Worm (Caenorhabditis elegans): ENCODE results near the gene K07C11.8.

K07C11.8 gene

DNA sequence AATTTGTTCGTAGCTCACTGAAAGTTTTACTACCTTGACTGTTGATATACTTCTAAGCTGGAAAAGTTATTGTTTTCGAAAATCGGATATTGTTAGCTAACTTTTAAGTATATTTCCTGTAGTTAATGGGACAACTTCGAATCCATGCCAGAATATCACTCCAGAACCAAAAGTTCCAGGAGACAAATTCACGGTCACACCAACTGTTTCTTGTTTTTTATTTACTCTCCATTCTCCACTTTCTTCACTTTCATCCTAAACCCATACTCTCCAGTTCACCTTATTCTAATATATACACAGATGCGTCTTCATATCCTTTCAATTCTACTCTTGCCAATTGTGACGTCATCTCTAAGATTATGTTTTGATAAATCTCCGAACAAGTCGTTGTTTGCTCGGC, 41.3 kb upstream of the K07C11.8 start, which contains the start of gene C16D9.1:
Gene C16D9.1 (plus strand): TSS at position 301 of the 400 bp plus-strand sequence.
- no peak for TF ChIP-seq unc-42 (tag; optimal IDR thresholded peaks at IDR 0.05)
- no peak for TF ChIP-seq ceh-45 (GFP tag; IDR thresholded peaks at IDR 0.05)

- TF ChIP-seq unc-42 (tag; optimal IDR thresholded peaks at IDR 0.05) (peak; percentile 30), pat-9 (tag; optimal IDR thresholded peaks at IDR 0.05) (no peak)
Observed at ce11 chrV:8254973-8255372, 37.3 kb upstream of the K07C11.8 start.

- TF ChIP-seq C38D4.7 (GFP tag; optimal IDR thresholded peaks at IDR 0.05) (no peak), unc-42 (tag; optimal IDR thresholded peaks at IDR 0.05) (peak; percentile 97)
Observed at ce11 chrV:8253946-8254345, 36.3 kb upstream of the K07C11.8 start.

DNA sequence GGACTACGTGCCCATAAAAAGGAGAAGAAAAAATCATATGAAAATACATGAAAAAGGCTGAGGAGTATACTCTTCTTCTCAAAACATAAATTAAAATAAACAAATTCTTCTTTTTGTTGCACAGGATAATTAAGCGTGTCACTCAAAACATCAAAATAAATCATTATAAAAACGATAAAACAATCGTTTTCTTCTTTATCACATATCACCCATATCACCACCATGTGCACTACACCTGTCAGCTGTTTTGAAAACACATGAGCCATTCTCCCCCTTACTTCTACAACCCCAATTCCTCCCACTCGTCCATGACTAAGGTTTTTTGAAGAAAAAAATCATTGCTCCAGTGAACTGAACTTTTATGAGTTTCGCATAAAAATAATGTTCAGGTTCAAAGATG, 34.8 kb upstream of the K07C11.8 start:
- TF ChIP-seq ceh-24 (tag; optimal IDR thresholded peaks at IDR 0.05) (no peak), unc-55 (GFP tag; optimal IDR thresholded peaks at IDR 0.05) (peak; percentile 43)

- TF ChIP-seq ceh-31 (tag; optimal IDR thresholded peaks at IDR 0.05) (no peak), sdc-2 (tag; optimal IDR thresholded peaks at IDR 0.05) (no peak), T23F11.4 (GFP tag; optimal IDR thresholded peaks at IDR 0.05) (no peak), syd-9 (tag; optimal IDR thresholded peaks at IDR 0.05) (no peak), odd-2 (tag; optimal IDR thresholded peaks at IDR 0.05) (no peak), ama-1 (optimal IDR thresholded peaks at IDR 0.05) (no peak), lim-6 (tag; optimal IDR thresholded peaks at IDR 0.05) (no peak), C08G9.2 (tag; optimal IDR thresholded peaks at IDR 0.05) (no peak), fax-1 (tag; optimal IDR thresholded peaks at IDR 0.05) (no peak), pha-2 (tag; optimal IDR thresholded peaks at IDR 0.05) (no peak), lin-11 (tag; optimal IDR thresholded peaks at IDR 0.05) (no peak), ceh-6 (GFP tag; optimal IDR thresholded peaks at IDR 0.05) (no peak), elt-2 (tag; optimal IDR thresholded peaks at IDR 0.05) (no peak), Y22D7AL.16 (tag; optimal IDR thresholded peaks at IDR 0.05) (no peak), ahr-1 (tag; optimal IDR thresholded peaks at IDR 0.05) (no peak), K02D7.2 (tag; optimal IDR thresholded peaks at IDR 0.05) (no peak), ttx-3 (tag; optimal IDR thresholded peaks at IDR 0.05) (no peak), K09A11.1 (tag; optimal IDR thresholded peaks at IDR 0.05; ENCODE audit: insufficient read depth) (no peak), mec-3 (tag; optimal IDR thresholded peaks at IDR 0.05; ENCODE audit: borderline replicate concordance) (no peak)
Observed at ce11 chrV:8251075-8251474, 33.4 kb upstream of the K07C11.8 start.

DNA sequence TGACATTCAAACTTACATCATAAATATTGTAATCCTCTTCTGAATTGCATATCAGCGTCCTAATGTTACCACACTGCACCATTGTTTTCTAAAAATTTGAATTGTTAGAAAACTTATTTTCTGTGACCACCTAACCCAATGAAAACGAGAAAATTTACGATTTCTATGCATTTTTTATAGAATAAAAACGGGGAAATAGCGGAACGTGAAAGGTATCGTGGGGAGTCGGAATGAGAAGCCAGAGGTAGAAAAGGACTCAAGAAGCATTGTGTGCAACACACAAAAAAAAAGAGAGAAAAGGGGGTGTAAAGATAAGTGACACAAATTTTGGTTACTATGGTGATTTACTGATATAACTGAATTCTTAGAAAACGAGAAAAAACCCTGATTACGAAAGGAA, 32.5 kb upstream of the K07C11.8 start, which contains the start of gene C16D9.6:
Gene C16D9.6 (minus strand): TSS at position 101 of the 400 bp plus-strand sequence.
- no peak for TF ChIP-seq ama-1 (optimal IDR thresholded peaks at IDR 0.05)
- no peak for TF ChIP-seq dmd-4 (tag; optimal IDR thresholded peaks at IDR 0.05; ENCODE audit: borderline replicate concordance)
- TF ChIP-seq ceh-18 (tag; optimal IDR thresholded peaks at IDR 0.05): no peak
- no peak for TF ChIP-seq ztf-16 (tag; optimal IDR thresholded peaks at IDR 0.05)
- no peak for TF ChIP-seq ceh-45 (GFP tag; IDR thresholded peaks at IDR 0.05)
- no peak for TF ChIP-seq ceh-19 (GFP tag; optimal IDR thresholded peaks at IDR 0.05)
- no peak for TF ChIP-seq ceh-6 (GFP tag; optimal IDR thresholded peaks at IDR 0.05)
- no peak for TF ChIP-seq unc-42 (tag; optimal IDR thresholded peaks at IDR 0.05)
- no peak for TF ChIP-seq madf-2 (tag; optimal IDR thresholded peaks at IDR 0.05)
